Fruit fly (Drosophila melanogaster) whole organism, wandering third instar larva: Measurements from ENCODE around the gene CG4230.

Experiments used
- Abd-B ChIP-seq: fragments of >200 bp; optimal IDR thresholded peaks from 2 replicates; lab custom pipeline; 2017; ENCODE audit warnings: missing biosample characterization, missing genetic modification characterization
- CG32264 ChIP-seq: fragments of 200-800 bp; sonication (Bioruptor generic); optimal IDR thresholded peaks from 2 replicates; lab custom pipeline; 2016; ENCODE audit warnings: missing biosample characterization, missing genetic modification characterization
- CG9705 ChIP-seq: fragments of 200-800 bp; sonication (Bioruptor generic); optimal IDR thresholded peaks from 2 replicates; lab custom pipeline; 2018; ENCODE audit warnings: missing biosample characterization, mild to moderate bottlenecking, missing genetic modification characterization
- CrebA ChIP-seq: fragments of 200-800 bp; sonication (Bioruptor generic); optimal IDR thresholded peaks from 2 replicates; lab custom pipeline; 2016; ENCODE audit warnings: missing biosample characterization, mild to moderate bottlenecking, missing genetic modification characterization, borderline replicate concordance
- Dif ChIP-seq: fragments of 200-275, 200-300 bp; sonication (Bioruptor generic); optimal IDR thresholded peaks from 2 replicates; lab custom pipeline; 2018; ENCODE audit warnings: missing biosample characterization, missing genetic modification characterization; ENCODE audit not compliant: partially characterized antibody
- GATAd ChIP-seq: sonication (Bioruptor generic); optimal IDR thresholded peaks from 2 replicates; lab custom pipeline; 2016; ENCODE audit warnings: missing biosample characterization, missing genetic modification characterization
- HLH106 ChIP-seq: fragments of 200-800 bp; optimal IDR thresholded peaks from 3 replicates; lab custom pipeline; 2019; ENCODE audit warnings: missing biosample characterization, mild to moderate bottlenecking, missing genetic modification characterization, moderate library complexity
- Hnf4 ChIP-seq: fragments of 200-800 bp; sonication (Bioruptor generic); optimal IDR thresholded peaks from 2 replicates; lab custom pipeline; 2016; ENCODE audit warnings: missing biosample characterization, mild to moderate bottlenecking, missing genetic modification characterization
- Hr78 ChIP-seq: fragments of >200 bp; optimal IDR thresholded peaks from 2 replicates; lab custom pipeline; 2017; ENCODE audit warnings: missing biosample characterization, missing genetic modification characterization
- Hr83 ChIP-seq: fragments of 200-300 bp; sonication (Bioruptor generic); optimal IDR thresholded peaks from 2 replicates; lab custom pipeline; 2016; ENCODE audit warnings: missing biosample characterization, mild to moderate bottlenecking, missing genetic modification characterization, moderate library complexity; ENCODE audit not compliant: poor library complexity, severe bottlenecking
- Jra ChIP-seq: sonication (Bioruptor generic); optimal IDR thresholded peaks from 2 replicates; lab custom pipeline; 2016; ENCODE audit warnings: missing biosample characterization, missing genetic modification characterization
- Mio ChIP-seq: sonication (Bioruptor generic); optimal IDR thresholded peaks from 2 replicates; lab custom pipeline; 2016; ENCODE audit warnings: missing biosample characterization, missing genetic modification characterization
- Myc ChIP-seq: fragments of >200 bp; optimal IDR thresholded peaks from 2 replicates; lab custom pipeline; 2017
- N ChIP-seq: fragments of >200 bp; optimal IDR thresholded peaks from 2 replicates; lab custom pipeline; 2018; ENCODE audit warnings: missing biosample characterization, missing external identifiers, missing genetic modification characterization
- Rel ChIP-seq, 2 experiments: fragments of 200-800 bp; sonication (Bioruptor generic) in 1 of 2; optimal IDR thresholded peaks; 2 replicates in 1 of 2; 3 replicates in 1 of 2; lab custom pipeline; 2016 to 2019; ENCODE audit warnings: mild to moderate bottlenecking in 2 of 2, missing biosample characterization in 2 of 2, missing genetic modification characterization in 2 of 2, moderate library complexity in 1 of 2
- Sp1 ChIP-seq: fragments of 200-800 bp; sonication (Bioruptor generic); optimal IDR thresholded peaks from 3 replicates; lab custom pipeline; 2019; ENCODE audit warnings: missing biosample characterization, mild to moderate bottlenecking, missing genetic modification characterization, moderate library complexity
- Vsx2 ChIP-seq: fragments of 200-300, 225-300 bp; sonication (Bioruptor generic); optimal IDR thresholded peaks from 2 replicates; lab custom pipeline; 2018; ENCODE audit warnings: missing biosample characterization, missing genetic modification characterization; ENCODE audit not compliant: partially characterized antibody
- br ChIP-seq: fragments of 200-800 bp; sonication (Bioruptor generic); optimal IDR thresholded peaks from 2 replicates; lab custom pipeline; 2016; ENCODE audit warnings: missing biosample characterization, missing genetic modification characterization
- brk ChIP-seq: fragments of 200-800 bp; sonication (Bioruptor generic); optimal IDR thresholded peaks from 2 replicates; lab custom pipeline; 2016; ENCODE audit warnings: missing biosample characterization, mild to moderate bottlenecking, missing genetic modification characterization
- dl ChIP-seq, 2 experiments: fragments of 175-275, 200-275 bp in 1 of 2; fragments of 200-275 bp in 1 of 2; sonication (Bioruptor generic); optimal IDR thresholded peaks; lab custom pipeline; 2018; ENCODE audit warnings: mild to moderate bottlenecking in 2 of 2, missing biosample characterization in 2 of 2, missing genetic modification characterization in 2 of 2, moderate library complexity in 2 of 2; ENCODE audit not compliant: partially characterized antibody in 2 of 2, insufficient read depth in 1 of 2
- dmrt93B ChIP-seq: fragments of 200-800 bp; sonication (Bioruptor generic); optimal IDR thresholded peaks from 2 replicates; lab custom pipeline; 2018; ENCODE audit warnings: missing biosample characterization, mild to moderate bottlenecking, missing genetic modification characterization
- dsf ChIP-seq: sonication (Bioruptor generic); optimal IDR thresholded peaks from 2 replicates; lab custom pipeline; 2016; ENCODE audit warnings: missing biosample characterization, missing genetic modification characterization, borderline replicate concordance
- ey ChIP-seq: fragments of 200-800 bp; sonication (Bioruptor generic); optimal IDR thresholded peaks from 2 replicates; lab custom pipeline; 2016; ENCODE audit warnings: missing biosample characterization, missing genetic modification characterization
- fru ChIP-seq: fragments of 200-800 bp; sonication (Bioruptor generic); optimal IDR thresholded peaks from 3 replicates; lab custom pipeline; 2016; ENCODE audit warnings: missing biosample characterization, mild to moderate bottlenecking, missing genetic modification characterization
- h ChIP-seq: fragments of 200-800 bp; sonication (Bioruptor generic); optimal IDR thresholded peaks from 3 replicates; lab custom pipeline; 2016; ENCODE audit warnings: missing biosample characterization, mild to moderate bottlenecking, missing genetic modification characterization
- jim ChIP-seq: fragments of 175-275, 200-325 bp; sonication (Bioruptor generic); optimal IDR thresholded peaks from 2 replicates; lab custom pipeline; 2016; ENCODE audit warnings: missing biosample characterization, mild to moderate bottlenecking, missing genetic modification characterization
- lola ChIP-seq: fragments of >200 bp; optimal IDR thresholded peaks from 2 replicates; lab custom pipeline; 2017; ENCODE audit warnings: missing biosample characterization, missing genetic modification characterization
- pan ChIP-seq: fragments of >200 bp; optimal IDR thresholded peaks from 2 replicates; lab custom pipeline; 2017
- psq ChIP-seq: fragments of 200-800 bp; sonication (Bioruptor generic); optimal IDR thresholded peaks from 3 replicates; lab custom pipeline; 2017; ENCODE audit warnings: missing biosample characterization, mild to moderate bottlenecking, missing genetic modification characterization, moderate library complexity
- rgr ChIP-seq: fragments of 200-800 bp; sonication (Bioruptor generic); optimal IDR thresholded peaks from 3 replicates; lab custom pipeline; 2016; ENCODE audit warnings: missing biosample characterization, mild to moderate bottlenecking, missing genetic modification characterization
- sage ChIP-seq: fragments of 200-800 bp; sonication (Bioruptor generic); optimal IDR thresholded peaks from 2 replicates; lab custom pipeline; 2016; ENCODE audit warnings: missing biosample characterization, mild to moderate bottlenecking, missing genetic modification characterization
- sv ChIP-seq: fragments of 200-800 bp; sonication (Bioruptor generic); optimal IDR thresholded peaks from 3 replicates; lab custom pipeline; 2016; ENCODE audit warnings: missing biosample characterization, missing genetic modification characterization
- tai ChIP-seq: sonication (Bioruptor generic); optimal IDR thresholded peaks from 2 replicates; lab custom pipeline; 2016; ENCODE audit warnings: missing biosample characterization, missing genetic modification characterization
- usp ChIP-seq: fragments of >200 bp; optimal IDR thresholded peaks from 2 replicates; lab custom pipeline; 2017; ENCODE audit warnings: missing biosample characterization, missing genetic modification characterization
- woc ChIP-seq: sonication (Bioruptor generic); optimal IDR thresholded peaks from 2 replicates; lab custom pipeline; 2016; ENCODE audit warnings: missing biosample characterization, mild to moderate bottlenecking, missing genetic modification characterization

The CG4230 gene

dm6 chr2L:5108273-5108653 is 12.2 kb downstream of the CG4230 start:
- TF ChIP-seq N (GFP tag; lab: Kevin White, UChicago) = no peak
- TF ChIP-seq ey = no peak
- TF ChIP-seq Vsx2 (GFP tag; lab: Kevin White, UChicago) = peak; percentile 94
- TF ChIP-seq Hr78 (GFP tag; lab: Kevin White, UChicago) = no peak
- TF ChIP-seq dmrt93B = no peak
- no peak for TF ChIP-seq fru
- TF ChIP-seq h (GFP tag; lab: Kevin White, UChicago) = no peak
- TF ChIP-seq Hnf4 = no peak
- TF ChIP-seq dl (GFP tag; optimal IDR thresholded peaks at IDR 0.05; lab: Kevin White, UChicago; ENCODE audit: insufficient read depth in 1 of 2, partially characterized antibody in 2 of 2) = peak; percentile 85 to 96
- TF ChIP-seq psq (GFP tag; lab: Kevin White, UChicago) = no peak
- no peak for TF ChIP-seq Jra (GFP tag; lab: Kevin White, UChicago)
- peak; percentile 79 for TF ChIP-seq CrebA
- no peak for TF ChIP-seq usp (GFP tag; lab: Kevin White, UChicago)
- TF ChIP-seq jim = peak; percentile 33
- no peak for TF ChIP-seq HLH106 (tag; lab: Kevin White, UChicago)
- no peak for TF ChIP-seq Sp1
- TF ChIP-seq woc (GFP tag; lab: Kevin White, UChicago) = no peak
- no peak for TF ChIP-seq rgr (GFP tag; lab: Kevin White, UChicago)
- no peak for TF ChIP-seq pan (lab: Kevin White, UChicago)
- TF ChIP-seq CG32264 (GFP tag; lab: Kevin White, UChicago) = no peak
- TF ChIP-seq Abd-B = no peak
- peak; percentile 94 for TF ChIP-seq Dif (GFP tag; lab: Kevin White, UChicago)
- TF ChIP-seq brk = peak; percentile 33
- no peak for TF ChIP-seq tai
- peak; percentile 66 for TF ChIP-seq Hr83 (GFP tag; lab: Kevin White, UChicago)

- TF ChIP-seq Myc (lab: Kevin White, UChicago) (no peak), Vsx2 (GFP tag; lab: Kevin White, UChicago) (no peak), Mio (no peak), Sp1 (no peak), tai (no peak), CG9705 (GFP tag; lab: Kevin White, UChicago) (no peak), CrebA (no peak), N (GFP tag; lab: Kevin White, UChicago) (no peak), Rel (GFP tag; optimal IDR thresholded peaks at IDR 0.05; lab: Kevin White, UChicago) (no peak), Rel (tag; optimal IDR thresholded peaks at IDR 0.05; lab: Kevin White, UChicago) (no peak), GATAd (no peak), dmrt93B (no peak), ey (no peak), br (no peak), Hr83 (GFP tag; lab: Kevin White, UChicago) (no peak), brk (no peak)
- TF ChIP-seq, all 38 proteins: peak for 0
These were observed 13.0 kb downstream of the CG4230 start for dm6 chr2L:5109059-5109458.

DNA sequence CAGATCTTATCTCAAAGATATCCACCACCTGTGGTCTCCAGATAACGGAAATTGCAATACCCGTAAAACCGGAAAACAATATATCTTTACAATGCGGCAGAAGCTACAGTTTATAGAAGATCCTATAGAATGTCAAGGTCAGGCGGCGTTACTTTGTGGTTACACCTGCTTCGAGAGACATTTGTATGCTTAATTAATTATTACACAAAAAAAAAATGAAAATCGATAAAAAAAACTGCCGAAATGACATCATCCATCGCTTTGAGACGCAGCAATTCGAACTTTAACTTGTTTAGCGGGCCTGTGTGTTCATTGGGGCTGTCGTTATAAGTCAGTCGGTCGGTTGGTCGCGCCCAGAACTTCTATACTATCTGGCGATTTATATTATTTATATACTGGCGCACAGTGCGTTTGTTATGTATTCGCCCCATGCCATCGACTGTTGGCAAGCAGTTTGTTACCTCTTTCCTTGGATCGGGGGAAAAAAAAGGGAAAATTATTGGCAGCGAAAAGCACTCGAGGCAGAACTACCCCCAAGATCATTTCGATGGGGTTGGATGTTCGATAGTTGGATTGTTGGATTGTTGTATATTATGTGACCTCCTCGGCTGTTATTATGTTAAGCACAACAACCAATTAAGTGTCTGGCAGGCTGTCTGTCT is 15.4 kb downstream of the CG4230 start:
- no peak for TF ChIP-seq usp (GFP tag; lab: Kevin White, UChicago)
- no peak for TF ChIP-seq sage
- TF ChIP-seq Abd-B = no peak
- TF ChIP-seq tai = no peak
- TF ChIP-seq GATAd = no peak
- no peak for TF ChIP-seq pan (lab: Kevin White, UChicago)
- TF ChIP-seq Dif (GFP tag; lab: Kevin White, UChicago) = no peak
- TF ChIP-seq Hnf4 = no peak
- TF ChIP-seq lola (GFP tag; lab: Kevin White, UChicago) = no peak
- no peak for TF ChIP-seq sv (GFP tag; lab: Kevin White, UChicago)
- TF ChIP-seq N (GFP tag; lab: Kevin White, UChicago) = no peak
- no peak for TF ChIP-seq HLH106 (tag; lab: Kevin White, UChicago)
- TF ChIP-seq dsf (GFP tag; lab: Kevin White, UChicago) = no peak
- TF ChIP-seq psq (GFP tag; lab: Kevin White, UChicago) = no peak
- no peak for TF ChIP-seq CrebA
- TF ChIP-seq fru = no peak
- no peak for TF ChIP-seq brk
